Worm (Caenorhabditis elegans): ENCODE measurements around the gene gcsh-1.

DNA sequence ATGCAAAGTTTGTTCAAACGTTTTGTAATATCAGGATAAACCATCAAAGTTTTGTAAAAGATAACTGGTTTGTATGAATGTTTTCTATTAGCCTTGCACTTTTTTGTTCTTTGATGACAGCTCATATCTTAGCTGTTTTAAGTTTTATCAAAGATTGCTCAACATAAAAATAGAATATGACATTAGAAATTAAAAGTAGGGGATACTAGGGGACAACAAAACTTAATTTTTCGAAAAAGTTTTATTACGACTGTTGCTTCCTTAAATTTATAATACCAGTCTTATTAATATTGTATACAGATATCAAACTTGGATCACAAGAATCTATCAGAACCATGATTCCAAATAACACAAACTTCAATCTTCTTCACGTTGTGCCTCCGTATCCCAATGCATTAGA, 19.1 kb downstream of the gcsh-1 start, which contains the start of gene ztf-14:
- TF ChIP-seq unc-62 (GFP tag; optimal IDR thresholded peaks at IDR 0.05 in 1 of 2), result no peak
- TF ChIP-seq unc-62 (tag; optimal IDR thresholded peaks at IDR 0.05), result no peak
- no peak for TF ChIP-seq snpc-4 (tag; optimal IDR thresholded peaks at IDR 0.05)
- TF ChIP-seq nhr-77 (tag; optimal IDR thresholded peaks at IDR 0.05), result no peak
- TF ChIP-seq F49E8.2 (tag; optimal IDR thresholded peaks at IDR 0.05; ENCODE audit: borderline replicate concordance), result no peak
- TF ChIP-seq daf-12 (tag; optimal IDR thresholded peaks at IDR 0.05), result no peak
- no peak for TF ChIP-seq snpc-1.2 (GFP tag; IDR thresholded peaks at IDR 0.05)
- TF ChIP-seq lin-13 (GFP tag; optimal IDR thresholded peaks at IDR 0.05), result no peak
- TF ChIP-seq nhr-11 (tag; optimal IDR thresholded peaks at IDR 0.05), result no peak
- no peak for TF ChIP-seq unc-39 (tag; optimal IDR thresholded peaks at IDR 0.05)

Data from whole organism, L4 larva.